Worm (Caenorhabditis elegans) whole organism, mixed stage, embryonic: ENCODE results near the gene npr-20.
A peak's percentile ranks its signal among the peaks of the same experiment; 100 is the strongest.

ENCODE experiments used
- M03D4.4 ChIP-seq: sonication (generic microtip); optimal IDR thresholded peaks from 2 replicates; lab custom pipeline; 2017; ENCODE audit warnings: mild to moderate bottlenecking, missing genetic modification characterization, missing compliant biosample characterization
- bed-3 ChIP-seq: fragments of 200-800 bp; sonication (Bioruptor generic); optimal IDR thresholded peaks from 3 replicates; lab custom pipeline; 2018; ENCODE audit warnings: mild to moderate bottlenecking, missing genetic modification characterization, moderate library complexity, missing compliant biosample characterization
- blmp-1 ChIP-seq: fragments of 150-350 bp; optimal IDR thresholded peaks from 2 replicates; lab custom pipeline; 2014; ENCODE audit warnings: missing biosample characterization, missing genetic modification characterization
- ceh-39 ChIP-seq: fragments of 150-350 bp; optimal IDR thresholded peaks from 2 replicates; lab custom pipeline; 2014; ENCODE audit warnings: missing biosample characterization, missing genetic modification characterization
- ceh-43 ChIP-seq: fragments of 200-800 bp; sonication (Bioruptor generic); optimal IDR thresholded peaks from 2 replicates; lab custom pipeline; 2018; ENCODE audit warnings: mild to moderate bottlenecking, missing genetic modification characterization, moderate library complexity, missing compliant biosample characterization
- ceh-83 ChIP-seq: fragments of 200-800 bp; sonication (Bioruptor generic); optimal IDR thresholded peaks from 2 replicates; lab custom pipeline; 2018; ENCODE audit warnings: mild to moderate bottlenecking, missing genetic modification characterization, missing compliant biosample characterization
- ces-1 ChIP-seq: fragments of 150-350 bp; optimal IDR thresholded peaks from 2 replicates; lab custom pipeline; 2014; ENCODE audit warnings: missing biosample characterization, missing genetic modification reagents, missing genetic modification characterization
- cnd-1 ChIP-seq: fragments of 200-800 bp; sonication (Bioruptor generic); optimal IDR thresholded peaks from 2 replicates; lab custom pipeline; 2018; ENCODE audit warnings: mild to moderate bottlenecking, missing genetic modification characterization, missing compliant biosample characterization
- elt-1 ChIP-seq: sonication (generic microtip); optimal IDR thresholded peaks from 2 replicates; lab custom pipeline; 2017; ENCODE audit warnings: missing genetic modification characterization, mild to moderate bottlenecking, missing compliant biosample characterization, antibody characterized with exemption, moderate library complexity, borderline replicate concordance; ENCODE audit not compliant: insufficient read depth
- elt-3 ChIP-seq: fragments of 150-350 bp; optimal IDR thresholded peaks from 2 replicates; lab custom pipeline; 2014; ENCODE audit warnings: missing biosample characterization, missing genetic modification characterization
- flh-1 ChIP-seq: fragments of 200-800 bp; sonication (Bioruptor generic); optimal IDR thresholded peaks from 2 replicates; lab custom pipeline; 2018; ENCODE audit warnings: mild to moderate bottlenecking, missing genetic modification characterization, moderate library complexity, missing compliant biosample characterization
- ham-2 ChIP-seq: fragments of 200-800 bp; sonication (Bioruptor generic); optimal IDR thresholded peaks from 2 replicates; lab custom pipeline; 2018; ENCODE audit warnings: mild to moderate bottlenecking, missing genetic modification characterization, missing compliant biosample characterization
- hlh-1 ChIP-seq: fragments of 150-350 bp; optimal IDR thresholded peaks from 2 replicates; lab custom pipeline; 2014; ENCODE audit warnings: missing biosample characterization, missing genetic modification reagents, missing genetic modification characterization
- lin-13 ChIP-seq: fragments of 150-350 bp; optimal IDR thresholded peaks from 2 replicates; lab custom pipeline; 2014; ENCODE audit warnings: missing biosample characterization, missing genetic modification characterization
- lin-32 ChIP-seq: fragments of 200-800 bp; sonication (Bioruptor generic); optimal IDR thresholded peaks from 2 replicates; lab custom pipeline; 2018; ENCODE audit warnings: mild to moderate bottlenecking, missing genetic modification characterization, missing compliant biosample characterization
- lsy-2 ChIP-seq: fragments of 150-350 bp; optimal IDR thresholded peaks from 2 replicates; lab custom pipeline; 2014; ENCODE audit warnings: missing biosample characterization, missing genetic modification characterization
- mab-5 ChIP-seq: fragments of 150-350 bp; optimal IDR thresholded peaks from 2 replicates; lab custom pipeline; 2014; ENCODE audit warnings: missing biosample characterization, missing genetic modification characterization
- mep-1 ChIP-seq: fragments of 150-350 bp; optimal IDR thresholded peaks from 2 replicates; lab custom pipeline; 2017; ENCODE audit warnings: missing biosample characterization, missing genetic modification reagents, missing genetic modification characterization, inconsistent platforms
- mls-2 ChIP-seq: sonication (generic microtip); optimal IDR thresholded peaks from 2 replicates; lab custom pipeline; 2016; ENCODE audit warnings: mild to moderate bottlenecking, missing genetic modification characterization, moderate library complexity, missing compliant biosample characterization
- nhr-12 ChIP-seq: fragments of 150-350 bp; optimal IDR thresholded peaks from 2 replicates; lab custom pipeline; 2014; ENCODE audit warnings: missing biosample characterization, missing genetic modification characterization
- nhr-2 ChIP-seq: fragments of 150-350 bp; optimal IDR thresholded peaks from 2 replicates; lab custom pipeline; 2014; ENCODE audit warnings: missing biosample characterization, missing genetic modification characterization
- nhr-237 ChIP-seq: fragments of 150-350 bp; optimal IDR thresholded peaks from 2 replicates; lab custom pipeline; 2014; ENCODE audit warnings: missing biosample characterization, missing genetic modification characterization
- nhr-28 ChIP-seq: fragments of 150-350 bp; optimal IDR thresholded peaks from 2 replicates; lab custom pipeline; 2014; ENCODE audit warnings: missing biosample characterization, missing genetic modification characterization
- nhr-76 ChIP-seq: sonication (generic microtip); optimal IDR thresholded peaks from 2 replicates; lab custom pipeline; 2017; ENCODE audit warnings: missing biosample characterization, missing genetic modification characterization
- sem-2 ChIP-seq: fragments of 200-800 bp; sonication (Bioruptor generic); optimal IDR thresholded peaks from 2 replicates; lab custom pipeline; 2018; ENCODE audit warnings: mild to moderate bottlenecking, missing genetic modification characterization, missing compliant biosample characterization
- snpc-4 ChIP-seq: fragments of 150-350 bp; optimal IDR thresholded peaks from 2 replicates; lab custom pipeline; 2014; ENCODE audit warnings: missing biosample characterization, missing genetic modification characterization
- sptf-1 ChIP-seq: sonication (generic microtip); optimal IDR thresholded peaks from 2 replicates; lab custom pipeline; 2017; ENCODE audit warnings: mild to moderate bottlenecking, missing genetic modification characterization, moderate library complexity, missing compliant biosample characterization
- tbx-8 ChIP-seq: fragments of 200-800 bp; sonication (Bioruptor generic); optimal IDR thresholded peaks from 2 replicates; lab custom pipeline; 2018; ENCODE audit warnings: mild to moderate bottlenecking, missing genetic modification characterization, moderate library complexity, missing compliant biosample characterization
- unc-120 ChIP-seq: sonication (generic microtip); optimal IDR thresholded peaks from 2 replicates; lab custom pipeline; 2017; ENCODE audit warnings: missing genetic modification characterization, missing compliant biosample characterization; ENCODE audit not compliant: poor library complexity, severe bottlenecking
- unc-39 ChIP-seq: fragments of 150-350 bp; optimal IDR thresholded peaks from 2 replicates; lab custom pipeline; 2014; ENCODE audit warnings: missing biosample characterization, missing genetic modification characterization
- unc-62 ChIP-seq: fragments of 150-350 bp; optimal IDR thresholded peaks from 2 replicates; lab custom pipeline; 2014; ENCODE audit warnings: missing biosample characterization, missing genetic modification reagents, missing genetic modification characterization
- ztf-11 ChIP-seq: fragments of 150-350 bp; optimal IDR thresholded peaks from 2 replicates; lab custom pipeline; 2014; ENCODE audit warnings: missing biosample characterization, missing genetic modification characterization

The npr-20 gene

DNA sequence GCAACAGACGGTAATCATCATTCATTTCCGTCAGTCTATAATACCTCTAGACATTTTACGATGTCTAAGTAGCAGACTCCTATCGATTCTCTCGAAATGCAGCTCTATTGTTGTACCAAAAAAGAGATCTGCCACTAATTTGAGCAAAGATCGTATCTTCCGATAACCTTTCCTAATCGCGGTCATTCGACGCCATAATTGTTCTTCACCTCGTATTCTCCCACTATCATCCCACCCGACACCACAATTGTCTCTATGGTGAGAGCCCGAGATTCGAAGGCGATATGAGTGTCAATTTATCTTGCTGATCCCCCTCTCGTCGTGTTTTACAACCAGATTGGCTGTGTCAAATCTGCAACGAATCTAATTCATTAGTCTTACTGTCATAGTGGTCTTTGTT lies 30.4 kb upstream of the npr-20 start:
- TF ChIP-seq nhr-237 (tag; lab: Kevin White, UChicago) (no peak), hlh-1 (tag; lab: Kevin White, UChicago) (peak; percentile 6), snpc-4 (no peak), nhr-2 (tag; lab: Kevin White, UChicago) (peak; percentile 57), mep-1 (tag; lab: Kevin White, UChicago) (no peak), elt-1 (tag; lab: Kevin White, UChicago) (peak; percentile 90), nhr-28 (tag; lab: Kevin White, UChicago) (no peak), ham-2 (GFP tag; lab: Kevin White, UChicago) (no peak), sptf-1 (tag; lab: Kevin White, UChicago) (no peak), ces-1 (no peak), nhr-12 (no peak), flh-1 (no peak), sem-2 (GFP tag; lab: Kevin White, UChicago) (no peak), lin-32 (GFP tag; lab: Kevin White, UChicago) (no peak), ceh-39 (tag; lab: Kevin White, UChicago) (no peak), unc-62 (GFP tag; lab: Kevin White, UChicago) (no peak)

DNA sequence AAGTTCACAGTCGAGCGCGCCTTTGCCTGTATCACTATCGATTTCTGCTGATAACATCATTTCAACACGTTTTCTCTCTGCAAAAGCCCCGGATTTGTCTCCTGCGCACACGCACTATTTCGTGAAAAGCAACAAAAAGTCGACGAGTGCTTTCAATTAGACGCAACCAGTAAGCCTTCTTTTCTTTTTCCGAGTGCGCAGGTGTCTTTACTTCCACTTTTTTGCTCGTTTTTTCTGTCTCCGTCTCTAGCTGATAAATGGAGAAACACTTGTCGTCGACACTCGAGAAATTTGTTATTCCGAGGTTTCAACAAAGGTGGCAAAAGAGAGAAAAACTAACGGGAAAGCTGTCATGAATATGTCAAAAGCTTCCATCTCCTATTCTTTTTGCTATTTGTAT lies 26.6 kb upstream of the npr-20 start:
- no peak for TF ChIP-seq ceh-83
- peak; percentile 51 for TF ChIP-seq hlh-1 (tag; lab: Kevin White, UChicago)
- TF ChIP-seq, all 35 proteins: peak for 1

DNA sequence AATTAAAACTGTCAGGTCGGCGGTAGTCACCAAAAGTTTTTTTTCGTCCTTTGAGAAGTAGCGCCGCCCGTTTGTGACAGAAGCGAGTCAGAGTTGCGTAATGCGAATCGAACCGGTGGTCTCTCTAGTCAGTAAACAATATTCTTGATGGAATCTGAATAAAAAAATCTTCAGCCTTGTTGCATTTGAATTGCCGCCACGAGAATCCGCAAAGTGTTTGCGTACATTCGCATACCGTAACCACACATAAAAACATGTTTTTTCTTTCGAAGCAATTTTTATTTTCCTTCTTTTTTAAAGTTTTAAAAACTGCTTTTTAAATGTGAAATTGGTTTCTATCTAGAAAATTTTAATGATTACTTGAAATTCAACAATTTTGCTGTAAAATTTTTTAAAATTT lies 26.1 kb upstream of the npr-20 start:
- TF ChIP-seq ham-2 (GFP tag; lab: Kevin White, UChicago) (no peak), ceh-43 (GFP tag; lab: Kevin White, UChicago) (no peak), unc-62 (GFP tag; lab: Kevin White, UChicago) (no peak), nhr-28 (tag; lab: Kevin White, UChicago) (no peak), M03D4.4 (tag; lab: Kevin White, UChicago) (no peak), mab-5 (no peak), lsy-2 (tag; lab: Kevin White, UChicago) (peak; percentile 63)

DNA sequence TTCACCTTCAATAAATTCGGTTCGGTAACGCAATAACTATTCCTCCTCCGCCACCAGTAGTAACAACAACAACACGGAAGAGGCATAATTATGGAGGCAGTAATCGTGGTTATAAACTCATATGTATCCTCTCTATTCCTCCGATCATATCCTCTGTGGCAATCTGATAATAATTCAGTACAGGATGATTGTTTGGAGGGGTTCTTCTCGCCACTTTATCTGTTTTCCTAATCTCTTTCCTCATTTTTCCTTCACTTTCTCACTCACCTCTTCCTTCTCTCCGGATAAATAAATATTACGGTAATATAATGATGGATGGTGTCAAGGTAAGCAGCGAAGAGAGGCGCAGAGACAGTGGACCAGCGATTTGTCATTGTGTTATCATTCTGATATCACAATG lies 25.6 kb upstream of the npr-20 start:
- TF ChIP-seq ceh-43 (GFP tag; lab: Kevin White, UChicago) (no peak), elt-3 (peak; percentile 41), ceh-39 (tag; lab: Kevin White, UChicago) (no peak), unc-62 (GFP tag; lab: Kevin White, UChicago) (peak; percentile 57), ham-2 (GFP tag; lab: Kevin White, UChicago) (no peak), elt-1 (tag; lab: Kevin White, UChicago) (peak; percentile 91)

DNA sequence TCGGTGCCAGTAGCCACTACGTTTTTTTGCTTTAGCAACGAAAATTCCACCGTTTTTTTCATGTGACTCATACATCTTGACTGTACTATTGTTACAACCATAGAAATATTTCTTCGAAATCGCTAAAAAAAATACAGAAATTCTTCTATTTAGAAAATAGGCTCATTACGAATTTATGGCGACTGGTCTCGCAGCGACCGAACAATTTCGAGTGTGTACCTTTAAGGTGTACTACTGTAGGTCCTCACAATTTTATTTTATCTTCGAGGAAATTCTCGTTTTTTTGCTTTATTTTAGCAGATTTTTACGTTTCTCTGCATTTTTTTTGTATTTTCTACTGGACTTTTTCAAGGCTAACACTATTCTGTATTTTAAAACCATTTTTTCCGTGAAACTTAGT lies 25.0 kb upstream of the npr-20 start:
- TF ChIP-seq ztf-11 (tag; lab: Kevin White, UChicago) (no peak), bed-3 (GFP tag; lab: Kevin White, UChicago) (no peak), mls-2 (tag; lab: Kevin White, UChicago) (no peak), ces-1 (no peak), ham-2 (GFP tag; lab: Kevin White, UChicago) (no peak), hlh-1 (tag; lab: Kevin White, UChicago) (no peak), blmp-1 (no peak), snpc-4 (no peak), nhr-12 (no peak), lin-13 (tag; lab: Kevin White, UChicago) (no peak), unc-39 (tag; lab: Kevin White, UChicago) (no peak), unc-120 (tag; lab: Kevin White, UChicago) (no peak), sptf-1 (tag; lab: Kevin White, UChicago) (no peak), elt-1 (tag; lab: Kevin White, UChicago) (no peak)

DNA sequence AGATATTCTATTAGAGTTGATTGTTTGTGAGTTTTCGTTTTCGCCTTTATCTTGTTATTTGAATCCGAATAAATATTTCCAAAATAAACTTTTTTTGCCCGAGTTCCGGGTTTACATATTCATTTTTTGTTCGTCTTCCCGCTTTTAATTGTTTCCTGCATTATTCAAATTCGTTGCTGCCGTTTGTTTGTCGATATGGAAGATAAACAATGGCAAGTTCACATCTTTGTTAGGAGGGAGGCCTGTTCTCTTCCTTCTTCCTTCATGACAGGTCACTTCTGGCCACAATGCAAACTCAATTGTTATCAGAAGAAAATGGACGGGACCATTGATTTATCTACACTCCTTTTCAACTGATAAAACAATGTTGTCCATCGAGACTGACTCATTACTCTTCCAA lies 24.6 kb upstream of the npr-20 start:
- TF ChIP-seq elt-1 (tag; lab: Kevin White, UChicago) (no peak), hlh-1 (tag; lab: Kevin White, UChicago) (no peak), cnd-1 (tag; lab: Kevin White, UChicago) (no peak), nhr-237 (tag; lab: Kevin White, UChicago) (no peak), unc-39 (tag; lab: Kevin White, UChicago) (no peak), lin-13 (tag; lab: Kevin White, UChicago) (no peak), mab-5 (no peak), sem-2 (GFP tag; lab: Kevin White, UChicago) (no peak), tbx-8 (GFP tag; lab: Kevin White, UChicago) (no peak), nhr-12 (no peak), ztf-11 (tag; lab: Kevin White, UChicago) (no peak), bed-3 (GFP tag; lab: Kevin White, UChicago) (no peak), nhr-76 (no peak), ham-2 (GFP tag; lab: Kevin White, UChicago) (no peak), mls-2 (tag; lab: Kevin White, UChicago) (no peak), snpc-4 (no peak), ceh-39 (tag; lab: Kevin White, UChicago) (no peak)
